Fruit fly (Drosophila melanogaster): ENCODE measurements around the gene hbt.

DNA sequence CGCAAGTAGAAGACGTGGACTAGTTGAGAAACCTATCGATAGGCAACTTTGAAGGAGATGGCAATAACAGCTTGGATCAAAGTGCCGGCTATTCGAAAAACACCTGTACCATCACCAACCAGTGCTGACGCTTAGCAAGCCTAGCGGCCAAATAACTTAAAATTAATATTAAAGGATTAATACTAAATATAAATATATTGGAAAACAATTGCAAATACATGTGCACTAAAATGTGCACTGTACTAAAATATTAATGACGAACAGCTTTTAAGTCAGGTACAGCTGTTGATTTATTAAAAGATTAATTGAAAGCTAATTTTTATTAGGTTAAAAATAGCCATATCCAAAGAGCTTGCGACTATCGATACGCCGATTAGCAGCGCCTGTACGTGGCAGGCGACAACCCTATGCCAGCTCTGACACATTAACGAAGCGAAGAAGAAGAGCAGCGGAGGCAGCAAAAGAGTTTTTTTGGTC is 47.6 kb upstream of the hbt start, which contains the start of the genes CG9302 and beta'COP:
- TF ChIP-seq ovo (GFP tag; optimal IDR thresholded peaks at IDR 0.05) (peak; percentile 74), cic (GFP tag; optimal IDR thresholded peaks at IDR 0.05) (peak; percentile 35), pad (GFP tag; optimal IDR thresholded peaks at IDR 0.05) (peak; percentile 70), CG11617 (GFP tag; optimal IDR thresholded peaks at IDR 0.05) (peak; percentile 89), CG7045 (GFP tag; optimal IDR thresholded peaks at IDR 0.05) (peak; percentile 72), kay (GFP tag; ENCODE audit: borderline replicate concordance) (no peak), CG1620 (GFP tag; optimal IDR thresholded peaks at IDR 0.05) (peak; percentile 82), CG14711 (tag; optimal IDR thresholded peaks at IDR 0.05) (peak; percentile 97), tj (GFP tag; optimal IDR thresholded peaks at IDR 0.05) (peak; percentile 64), toe (GFP tag; optimal IDR thresholded peaks at IDR 0.05) (no peak), Crg-1 (GFP tag; optimal IDR thresholded peaks at IDR 0.05) (peak; percentile 49), bab1 (GFP tag; optimal IDR thresholded peaks at IDR 0.05) (peak; percentile 83), CG33017 (tag; optimal IDR thresholded peaks at IDR 0.05) (peak; percentile 70), Clk (GFP tag; optimal IDR thresholded peaks at IDR 0.05) (peak; percentile 69)
